Worm (Caenorhabditis elegans) whole organism, L3 larva: ENCODE measurements around the gene sri-46.

ENCODE experiments used
- R02D3.7 ChIP-seq: fragments of 150-350 bp; optimal IDR thresholded peaks from 2 replicates; lab custom pipeline; 2014; ENCODE audit warnings: missing biosample characterization, missing genetic modification characterization
- aly-2 ChIP-seq: fragments of 150-350 bp; optimal IDR thresholded peaks from 2 replicates; lab custom pipeline; 2014; ENCODE audit warnings: missing biosample characterization, missing genetic modification characterization
- ama-1 ChIP-seq: fragments of 150-350 bp; optimal IDR thresholded peaks from 2 replicates; lab custom pipeline; 2018
- ceh-16 ChIP-seq: sonication (generic microtip); optimal IDR thresholded peaks from 2 replicates; lab custom pipeline; 2017; ENCODE audit warnings: missing biosample characterization, missing genetic modification characterization
- ceh-82 ChIP-seq: fragments of 150-350 bp; optimal IDR thresholded peaks from 2 replicates; lab custom pipeline; 2014; ENCODE audit warnings: missing biosample characterization, missing genetic modification characterization
- ceh-9 ChIP-seq: sonication (generic microtip); optimal IDR thresholded peaks from 2 replicates; lab custom pipeline; 2018; ENCODE audit warnings: missing biosample characterization, missing genetic modification characterization
- egl-5 ChIP-seq: fragments of 150-350 bp; optimal IDR thresholded peaks from 2 replicates; lab custom pipeline; 2017; ENCODE audit warnings: missing biosample characterization, missing genetic modification reagents, missing genetic modification characterization, inconsistent platforms
- elt-1 ChIP-seq: fragments of 150-350 bp; optimal IDR thresholded peaks from 2 replicates; lab custom pipeline; 2014; ENCODE audit warnings: missing biosample characterization, missing genetic modification characterization
- elt-2 ChIP-seq: sonication (generic microtip); optimal IDR thresholded peaks from 2 replicates; lab custom pipeline; 2016; ENCODE audit warnings: missing genetic modification reagents, mild to moderate bottlenecking, missing genetic modification characterization, missing compliant biosample characterization
- elt-3 ChIP-seq, 3 experiments: fragments of 150-350 bp in 1 of 3; sonication (generic microtip) in 2 of 3; optimal IDR thresholded peaks; 2 replicates in 2 of 3; 4 replicates in 1 of 3; lab custom pipeline; 2014 to 2017; ENCODE audit warnings: missing biosample characterization in 3 of 3, missing genetic modification characterization in 3 of 3
- fkh-10 ChIP-seq: sonication (generic microtip); optimal IDR thresholded peaks from 2 replicates; lab custom pipeline; 2017; ENCODE audit warnings: missing biosample characterization, missing genetic modification reagents, missing genetic modification characterization
- hmg-11 ChIP-seq: sonication (generic microtip); optimal IDR thresholded peaks from 2 replicates; lab custom pipeline; 2016; ENCODE audit warnings: missing genetic modification characterization, missing compliant biosample characterization
- jun-1 ChIP-seq: fragments of 150-350 bp; optimal IDR thresholded peaks from 2 replicates; lab custom pipeline; 2014; ENCODE audit warnings: missing biosample characterization, missing genetic modification reagents, missing genetic modification characterization
- lin-39 ChIP-seq: fragments of 150-350 bp; optimal IDR thresholded peaks from 2 replicates; lab custom pipeline; 2018; ENCODE audit warnings: missing biosample characterization, missing genetic modification reagents, missing genetic modification characterization
- lsy-12 ChIP-seq: sonication (generic microtip); optimal IDR thresholded peaks from 2 replicates; lab custom pipeline; 2016; ENCODE audit warnings: mild to moderate bottlenecking, missing genetic modification characterization, missing compliant biosample characterization
- mdl-1 ChIP-seq: fragments of 150-350 bp; optimal IDR thresholded peaks from 2 replicates; lab custom pipeline; 2014; ENCODE audit warnings: missing biosample characterization, missing genetic modification characterization
- mml-1 ChIP-seq: fragments of 150-350 bp; sonication (generic microtip); optimal IDR thresholded peaks from 3 replicates; lab custom pipeline; 2014; ENCODE audit warnings: missing biosample characterization, missing genetic modification characterization
- nfya-1 ChIP-seq: sonication (generic microtip); optimal IDR thresholded peaks from 2 replicates; lab custom pipeline; 2017; ENCODE audit warnings: missing genetic modification characterization, mild to moderate bottlenecking, missing compliant biosample characterization, antibody characterized with exemption, moderate library complexity; ENCODE audit not compliant: insufficient read depth
- nhr-23 ChIP-seq: fragments of 150-350 bp; optimal IDR thresholded peaks from 2 replicates; lab custom pipeline; 2014; ENCODE audit warnings: missing biosample characterization, missing genetic modification reagents, missing genetic modification characterization
- nhr-237 ChIP-seq: fragments of 150-350 bp; optimal IDR thresholded peaks from 2 replicates; lab custom pipeline; 2014; ENCODE audit warnings: missing biosample characterization, missing genetic modification characterization
- nhr-25 ChIP-seq: sonication (generic microtip); optimal IDR thresholded peaks from 2 replicates; lab custom pipeline; 2017; ENCODE audit warnings: missing biosample characterization, missing genetic modification characterization
- nhr-28 ChIP-seq: fragments of 150-350 bp; optimal IDR thresholded peaks from 2 replicates; lab custom pipeline; 2014; ENCODE audit warnings: missing biosample characterization, missing genetic modification characterization
- pha-4 ChIP-seq: fragments of 150-350 bp; optimal IDR thresholded peaks from 2 replicates; lab custom pipeline; 2014; ENCODE audit warnings: missing biosample characterization, missing genetic modification reagents, missing genetic modification characterization
- pqm-1 ChIP-seq: fragments of 150-350 bp; optimal IDR thresholded peaks from 2 replicates; lab custom pipeline; 2017; ENCODE audit warnings: missing biosample characterization, missing genetic modification characterization, inconsistent platforms
- skn-1 ChIP-seq: fragments of 150-350 bp; optimal IDR thresholded peaks from 2 replicates; lab custom pipeline; 2014; ENCODE audit warnings: missing biosample characterization, missing genetic modification characterization
- tbx-2 ChIP-seq: sonication (generic microtip); optimal IDR thresholded peaks from 2 replicates; lab custom pipeline; 2016; ENCODE audit warnings: mild to moderate bottlenecking, missing genetic modification characterization, missing compliant biosample characterization
- unc-62 ChIP-seq: fragments of 150-350 bp; sonication (generic microtip); optimal IDR thresholded peaks from 4 replicates; lab custom pipeline; 2014; ENCODE audit warnings: missing biosample characterization, missing genetic modification reagents, missing genetic modification characterization
- zag-1 ChIP-seq: fragments of 150-350 bp; optimal IDR thresholded peaks from 2 replicates; lab custom pipeline; 2014; ENCODE audit warnings: missing biosample characterization, missing genetic modification characterization
- ztf-11 ChIP-seq: fragments of 150-350 bp; optimal IDR thresholded peaks from 2 replicates; lab custom pipeline; 2014; ENCODE audit warnings: missing biosample characterization, missing genetic modification characterization
- ztf-4 ChIP-seq: fragments of 150-350 bp; optimal IDR thresholded peaks from 2 replicates; lab custom pipeline; 2014; ENCODE audit warnings: missing biosample characterization, missing genetic modification characterization

Gene sri-46

ce11 chrII:625926-626325 lies 45.0 kb downstream of the sri-46 start:
- TF ChIP-seq hmg-11 (tag; lab: Kevin White, UChicago) (peak; percentile 86), nhr-23 (tag; lab: Kevin White, UChicago) (peak; percentile 72), pha-4 (tag; lab: Kevin White, UChicago) (peak; percentile 65), mml-1 (tag; lab: Kevin White, UChicago) (no peak), nhr-25 (tag; lab: Kevin White, UChicago) (peak; percentile 48), jun-1 (tag; lab: Kevin White, UChicago) (peak; percentile 8), aly-2 (no peak), nfya-1 (tag; lab: Kevin White, UChicago) (peak; percentile 33), elt-1 (no peak), ceh-16 (tag; lab: Kevin White, UChicago) (no peak), ztf-11 (no peak), ztf-4 (tag; lab: Kevin White, UChicago) (no peak), zag-1 (no peak), lin-39 (tag; lab: Kevin White, UChicago) (peak; percentile 41), nhr-28 (tag; lab: Kevin White, UChicago) (no peak), tbx-2 (tag; lab: Kevin White, UChicago) (no peak), fkh-10 (GFP tag; lab: Kevin White, UChicago) (no peak), ceh-9 (tag; lab: Kevin White, UChicago) (no peak), lsy-12 (tag; lab: Kevin White, UChicago) (no peak), ceh-82 (tag; lab: Kevin White, UChicago) (no peak), unc-62 (GFP tag; lab: Kevin White, UChicago) (no peak)

- no peak for TF ChIP-seq elt-3 (tag; optimal IDR thresholded peaks at IDR 0.05; lab: Kevin White, UChicago)
- no peak for TF ChIP-seq elt-1
- no peak for TF ChIP-seq lsy-12 (tag; lab: Kevin White, UChicago)
- TF ChIP-seq nhr-237 (tag; lab: Kevin White, UChicago): no peak
Measured at ce11 chrII:624443-624842, 46.5 kb downstream of the sri-46 start, which contains the start of gene T04B8.5. Gene T04B8.5, minus strand, starts transcription at chrII:624543.

- peak; percentile 50 for TF ChIP-seq lin-39 (tag; lab: Kevin White, UChicago)
- TF ChIP-seq ama-1 (lab: Kevin White, UChicago): no peak
- peak; percentile 50 for TF ChIP-seq hmg-11 (tag; lab: Kevin White, UChicago)
- peak; percentile 28 for TF ChIP-seq elt-2 (tag; lab: Kevin White, UChicago)
- TF ChIP-seq pha-4 (tag; lab: Kevin White, UChicago): peak; percentile 60
- no peak for TF ChIP-seq mdl-1 (tag; lab: Kevin White, UChicago)
- TF ChIP-seq, all 47 proteins: peak for 4
Measured at ce11 chrII:622478-622877, 48.4 kb downstream of the sri-46 start.

ce11 chrII:621141-621540 lies 49.8 kb downstream of the sri-46 start:
- TF ChIP-seq nhr-25 (tag; lab: Kevin White, UChicago): no peak
- TF ChIP-seq skn-1 (tag; lab: Kevin White, UChicago): no peak
- TF ChIP-seq R02D3.7 (tag; lab: Kevin White, UChicago): no peak
- TF ChIP-seq mml-1 (tag; lab: Kevin White, UChicago): no peak
- peak; percentile 64 for TF ChIP-seq elt-2 (tag; lab: Kevin White, UChicago)
- no peak for TF ChIP-seq egl-5
- no peak for TF ChIP-seq zag-1
- TF ChIP-seq fkh-10 (GFP tag; lab: Kevin White, UChicago): no peak
- peak; percentile 63 for TF ChIP-seq pha-4 (tag; lab: Kevin White, UChicago)
- no peak for TF ChIP-seq ztf-4 (tag; lab: Kevin White, UChicago)
- peak; percentile 70 for TF ChIP-seq pqm-1 (tag; lab: Kevin White, UChicago)
- TF ChIP-seq, all 47 proteins: peak for 3
